Fruit fly (Drosophila melanogaster) whole organism, wandering third instar larva: Measurements from ENCODE around the gene Proc.

Source experiments
- Abd-B ChIP-seq: fragments of >200 bp; optimal IDR thresholded peaks from 2 replicates; lab custom pipeline; 2017; ENCODE audit warnings: missing biosample characterization, missing genetic modification characterization
- Dif ChIP-seq: fragments of 200-275, 200-300 bp; sonication (Bioruptor generic); optimal IDR thresholded peaks from 2 replicates; lab custom pipeline; 2018; ENCODE audit warnings: missing biosample characterization, missing genetic modification characterization; ENCODE audit not compliant: partially characterized antibody
- Hr78 ChIP-seq: fragments of >200 bp; optimal IDR thresholded peaks from 2 replicates; lab custom pipeline; 2017; ENCODE audit warnings: missing biosample characterization, missing genetic modification characterization
- dl ChIP-seq, 2 experiments: fragments of 175-275, 200-275 bp in 1 of 2; fragments of 200-275 bp in 1 of 2; sonication (Bioruptor generic); optimal IDR thresholded peaks; lab custom pipeline; 2018; ENCODE audit warnings: mild to moderate bottlenecking in 2 of 2, missing biosample characterization in 2 of 2, missing genetic modification characterization in 2 of 2, moderate library complexity in 2 of 2; ENCODE audit not compliant: partially characterized antibody in 2 of 2, insufficient read depth in 1 of 2
- ey ChIP-seq: fragments of 200-800 bp; sonication (Bioruptor generic); optimal IDR thresholded peaks from 2 replicates; lab custom pipeline; 2016; ENCODE audit warnings: missing biosample characterization, missing genetic modification characterization
- fru ChIP-seq: fragments of 200-800 bp; sonication (Bioruptor generic); optimal IDR thresholded peaks from 3 replicates; lab custom pipeline; 2016; ENCODE audit warnings: missing biosample characterization, mild to moderate bottlenecking, missing genetic modification characterization
- psq ChIP-seq: fragments of 200-800 bp; sonication (Bioruptor generic); optimal IDR thresholded peaks from 3 replicates; lab custom pipeline; 2017; ENCODE audit warnings: missing biosample characterization, mild to moderate bottlenecking, missing genetic modification characterization, moderate library complexity
- rgr ChIP-seq: fragments of 200-800 bp; sonication (Bioruptor generic); optimal IDR thresholded peaks from 3 replicates; lab custom pipeline; 2016; ENCODE audit warnings: missing biosample characterization, mild to moderate bottlenecking, missing genetic modification characterization
- sage ChIP-seq: fragments of 200-800 bp; sonication (Bioruptor generic); optimal IDR thresholded peaks from 2 replicates; lab custom pipeline; 2016; ENCODE audit warnings: missing biosample characterization, mild to moderate bottlenecking, missing genetic modification characterization
- usp ChIP-seq: fragments of >200 bp; optimal IDR thresholded peaks from 2 replicates; lab custom pipeline; 2017; ENCODE audit warnings: missing biosample characterization, missing genetic modification characterization

- TF ChIP-seq Abd-B (no peak), ey (GFP tag; lab: Kevin White, UChicago) (no peak), dl (GFP tag; optimal IDR thresholded peaks at IDR 0.05; lab: Kevin White, UChicago; ENCODE audit: insufficient read depth in 1 of 2, partially characterized antibody in 2 of 2) (no peak), Dif (no peak), sage (GFP tag; lab: Kevin White, UChicago) (no peak), psq (no peak), usp (GFP tag; lab: Kevin White, UChicago) (no peak), fru (GFP tag; lab: Kevin White, UChicago) (no peak), Hr78 (GFP tag; lab: Kevin White, UChicago) (no peak), rgr (GFP tag; lab: Kevin White, UChicago) (no peak)
These were observed 49.4 kb upstream of the Proc start for dm6 chr2L:7920590-7920989.
